Worm (Caenorhabditis elegans): ENCODE data around the gene F20D6.15.

ce11 chrV:8206931-8207330 is 18.7 kb upstream of the F20D6.15 start, which contains the start of gene timp-1:
- no peak for TF ChIP-seq W03F9.2 (tag; optimal IDR thresholded peaks at IDR 0.05)
- no peak for TF ChIP-seq dao-5 (tag; optimal IDR thresholded peaks at IDR 0.05)

All from whole organism, L4/young adult.